Worm (Caenorhabditis elegans) whole organism, L4 larva: ENCODE results near the gene sdz-38.
A peak's percentile ranks its signal among the peaks of the same experiment; 100 is the strongest.

ENCODE experiments used
- Y105C5A.15 ChIP-seq: fragments of 200-800 bp; sonication (Bioruptor generic); IDR thresholded peaks from 2 replicates; pipeline ENCODE4 v1.3.6; 2022; ENCODE audit warnings: missing genetic modification characterization, missing compliant biosample characterization
- Y48G9A.11 ChIP-seq: fragments of 200-800 bp; sonication (Bioruptor generic); IDR thresholded peaks from 2 replicates; pipeline ENCODE4 v1.3.6; 2022; ENCODE audit warnings: missing genetic modification reagents, missing genetic modification characterization, missing compliant biosample characterization
- Y5F2A.4 ChIP-seq: fragments of 200-800 bp; sonication (Bioruptor generic); optimal IDR thresholded peaks from 2 replicates; lab custom pipeline; 2018; ENCODE audit warnings: mild to moderate bottlenecking, missing genetic modification characterization, missing compliant biosample characterization
- ZK337.2 ChIP-seq: fragments of 200-800 bp; sonication (Bioruptor generic); IDR thresholded peaks from 2 replicates; pipeline ENCODE4 v1.3.6; 2022; ENCODE audit warnings: missing genetic modification reagents, missing genetic modification characterization, missing compliant biosample characterization
- aha-1 ChIP-seq: fragments of 150-350 bp; peaks from one replicate; lab custom pipeline; 2014; ENCODE audit warnings: missing biosample characterization, missing genetic modification characterization
- aly-2 ChIP-seq: sonication (generic microtip); optimal IDR thresholded peaks from 2 replicates; lab custom pipeline; 2018; ENCODE audit warnings: missing biosample characterization, missing genetic modification characterization
- arid-1 ChIP-seq: fragments of 200-800 bp; sonication (Bioruptor generic); conservative IDR thresholded peaks from 2 replicates; pipeline ENCODE4 v1.3.6; 2022; ENCODE audit warnings: missing genetic modification reagents, missing genetic modification characterization, missing compliant biosample characterization
- attf-4 ChIP-seq: sonication (generic microtip); optimal IDR thresholded peaks from 3 replicates; lab custom pipeline; 2017; ENCODE audit warnings: missing biosample characterization, missing genetic modification characterization
- ceh-32 ChIP-seq: sonication (generic microtip); optimal IDR thresholded peaks from 2 replicates; lab custom pipeline; 2016; ENCODE audit warnings: mild to moderate bottlenecking, missing genetic modification characterization, missing compliant biosample characterization; ENCODE audit not compliant: poor library complexity
- ceh-62 ChIP-seq: sonication (generic microtip); optimal IDR thresholded peaks from 2 replicates; lab custom pipeline; 2017; ENCODE audit warnings: missing biosample characterization, missing genetic modification characterization
- ces-1 ChIP-seq: fragments of 150-350 bp; sonication (generic microtip); optimal IDR thresholded peaks from 4 replicates; lab custom pipeline; 2014; ENCODE audit warnings: missing biosample characterization, missing genetic modification reagents, missing genetic modification characterization
- cey-2 ChIP-seq: sonication (generic microtip); optimal IDR thresholded peaks from 3 replicates; lab custom pipeline; 2017; ENCODE audit warnings: missing genetic modification characterization, mild to moderate bottlenecking, missing compliant biosample characterization, antibody characterized with exemption, borderline replicate concordance; ENCODE audit not compliant: insufficient read depth
- daf-12 ChIP-seq: fragments of 150-350 bp; optimal IDR thresholded peaks from 2 replicates; lab custom pipeline; 2014; ENCODE audit warnings: missing biosample characterization, missing genetic modification reagents, missing genetic modification characterization
- daf-8 ChIP-seq: fragments of 200-800 bp; sonication (Bioruptor generic); IDR thresholded peaks from 2 replicates; pipeline ENCODE4 v1.3.6; 2022; ENCODE audit warnings: missing genetic modification characterization, missing compliant biosample characterization
- dmd-6 ChIP-seq: fragments of 200-800 bp; sonication (Bioruptor generic); IDR thresholded peaks from 2 replicates; pipeline ENCODE4 v1.3.6; 2022; ENCODE audit warnings: missing genetic modification reagents, missing genetic modification characterization, missing compliant biosample characterization
- dmd-8 ChIP-seq: fragments of 200-800 bp; sonication (Bioruptor generic); IDR thresholded peaks from 2 replicates; pipeline ENCODE4 v1.3.6; 2022; ENCODE audit warnings: missing genetic modification characterization, missing compliant biosample characterization
- dpl-1 ChIP-seq: fragments of 150-350 bp; optimal IDR thresholded peaks from 2 replicates; lab custom pipeline; 2014; ENCODE audit warnings: missing biosample characterization, missing genetic modification reagents, missing genetic modification characterization
- duxl-1 ChIP-seq: sonication (generic microtip); optimal IDR thresholded peaks from 2 replicates; lab custom pipeline; 2016; ENCODE audit warnings: mild to moderate bottlenecking, missing genetic modification characterization, moderate library complexity, missing compliant biosample characterization; ENCODE audit not compliant: poor library complexity
- egl-43 ChIP-seq: fragments of 200-800 bp; sonication (Bioruptor generic); IDR thresholded peaks from 2 replicates; pipeline ENCODE4 v1.3.6; 2022; ENCODE audit warnings: missing genetic modification reagents, missing genetic modification characterization, missing compliant biosample characterization
- gei-8 ChIP-seq: fragments of 200-800 bp; sonication (Bioruptor generic); optimal IDR thresholded peaks from 2 replicates; lab custom pipeline; 2018; ENCODE audit warnings: mild to moderate bottlenecking, missing genetic modification characterization, missing compliant biosample characterization
- hlh-30 ChIP-seq: sonication (generic microtip); optimal IDR thresholded peaks from 2 replicates; lab custom pipeline; 2017; ENCODE audit warnings: antibody characterized with exemption, mild to moderate bottlenecking, missing genetic modification characterization, missing compliant biosample characterization; ENCODE audit not compliant: insufficient read depth
- jun-1 ChIP-seq: fragments of 150-350 bp; optimal IDR thresholded peaks from 2 replicates; lab custom pipeline; 2014; ENCODE audit warnings: missing biosample characterization, missing genetic modification reagents, missing genetic modification characterization
- lin-13 ChIP-seq: fragments of 150-350 bp; optimal IDR thresholded peaks from 2 replicates; lab custom pipeline; 2014; ENCODE audit warnings: missing biosample characterization, missing genetic modification reagents, missing genetic modification characterization
- lin-38 ChIP-seq: fragments of 200-800 bp; sonication (Bioruptor generic); IDR thresholded peaks from 2 replicates; pipeline ENCODE4 v1.3.6; 2022; ENCODE audit warnings: missing genetic modification reagents, missing genetic modification characterization, missing compliant biosample characterization
- lin-39 ChIP-seq: fragments of 150-350 bp; optimal IDR thresholded peaks from 2 replicates; lab custom pipeline; 2014; ENCODE audit warnings: missing biosample characterization, missing genetic modification reagents, missing genetic modification characterization
- mdt-29 ChIP-seq: fragments of 200-800 bp; sonication (Bioruptor generic); IDR thresholded peaks from 2 replicates; pipeline ENCODE4 v1.3.6; 2022; ENCODE audit warnings: missing genetic modification reagents, missing genetic modification characterization, missing compliant biosample characterization
- mep-1 ChIP-seq: fragments of 150-350 bp; sonication (generic microtip); optimal IDR thresholded peaks from 3 replicates; lab custom pipeline; 2014; ENCODE audit warnings: missing biosample characterization, missing genetic modification characterization
- mxl-3 ChIP-seq: fragments of 200-800 bp; sonication (Bioruptor generic); optimal IDR thresholded peaks from 2 replicates; lab custom pipeline; 2018; ENCODE audit warnings: mild to moderate bottlenecking, missing genetic modification characterization, missing compliant biosample characterization
- nhr-102 ChIP-seq: sonication (generic microtip); optimal IDR thresholded peaks from 2 replicates; lab custom pipeline; 2016; ENCODE audit warnings: mild to moderate bottlenecking, missing genetic modification characterization, moderate library complexity, missing compliant biosample characterization
- nhr-111 ChIP-seq: fragments of 200-800 bp; sonication (Bioruptor generic); optimal IDR thresholded peaks from 2 replicates; lab custom pipeline; 2018; ENCODE audit warnings: mild to moderate bottlenecking, missing genetic modification characterization, missing compliant biosample characterization
- nhr-237 ChIP-seq: sonication (generic microtip); optimal IDR thresholded peaks from 2 replicates; lab custom pipeline; 2017; ENCODE audit warnings: missing biosample characterization, missing genetic modification characterization
- nhr-28 ChIP-seq: fragments of 150-350 bp; optimal IDR thresholded peaks from 2 replicates; lab custom pipeline; 2014; ENCODE audit warnings: missing biosample characterization, missing genetic modification characterization
- nhr-41 ChIP-seq: fragments of 200-800 bp; sonication (Bioruptor generic); IDR thresholded peaks from 2 replicates; pipeline ENCODE4 v1.3.6; 2022; ENCODE audit warnings: missing genetic modification reagents, missing genetic modification characterization, missing compliant biosample characterization
- nhr-48 ChIP-seq: sonication (generic microtip); optimal IDR thresholded peaks from 2 replicates; lab custom pipeline; 2016; ENCODE audit warnings: mild to moderate bottlenecking, missing genetic modification characterization, missing compliant biosample characterization
- nhr-6 ChIP-seq: fragments of 150-350 bp; optimal IDR thresholded peaks from 2 replicates; lab custom pipeline; 2014; ENCODE audit warnings: missing biosample characterization, missing genetic modification characterization
- nhr-77 ChIP-seq: fragments of 150-350 bp; optimal IDR thresholded peaks from 2 replicates; lab custom pipeline; 2014; ENCODE audit warnings: missing biosample characterization, missing genetic modification characterization
- pqm-1 ChIP-seq: sonication (generic microtip); optimal IDR thresholded peaks from 2 replicates; lab custom pipeline; 2017; ENCODE audit warnings: missing biosample characterization, missing genetic modification characterization
- sdz-12 ChIP-seq: fragments of 200-800 bp; sonication (Bioruptor generic); optimal IDR thresholded peaks from 2 replicates; lab custom pipeline; 2018; ENCODE audit warnings: mild to moderate bottlenecking, missing genetic modification characterization, missing compliant biosample characterization
- set-16 ChIP-seq: fragments of 200-800 bp; sonication (Bioruptor generic); IDR thresholded peaks from 2 replicates; pipeline ENCODE4 v1.3.6; 2022; ENCODE audit warnings: missing genetic modification reagents, missing genetic modification characterization, missing compliant biosample characterization
- skn-1 ChIP-seq: fragments of 150-350 bp; optimal IDR thresholded peaks from 2 replicates; lab custom pipeline; 2014; ENCODE audit warnings: missing biosample characterization, missing genetic modification characterization
- spr-3 ChIP-seq: fragments of 200-800 bp; sonication (Bioruptor generic); optimal IDR thresholded peaks from 2 replicates; lab custom pipeline; 2018; ENCODE audit warnings: mild to moderate bottlenecking, missing genetic modification characterization, missing compliant biosample characterization
- tag-97 ChIP-seq: fragments of 200-800 bp; sonication (Bioruptor generic); IDR thresholded peaks from 2 replicates; pipeline ENCODE4 v1.3.6; 2022; ENCODE audit warnings: missing genetic modification characterization, missing compliant biosample characterization
- tra-1 ChIP-seq: fragments of 200-800 bp; sonication (Bioruptor generic); IDR thresholded peaks from 2 replicates; pipeline ENCODE4 v1.3.6; 2022; ENCODE audit warnings: missing genetic modification reagents, missing genetic modification characterization, missing compliant biosample characterization
- unc-62 ChIP-seq, 3 experiments: fragments of 150-350 bp in 1 of 3; sonication (generic microtip); optimal IDR thresholded peaks in 2 of 3; peaks in 1 of 3; 1 replicate in 1 of 3; 2 replicates in 2 of 3; lab custom pipeline; 2014 to 2017; ENCODE audit warnings: missing biosample characterization in 3 of 3, missing genetic modification characterization in 3 of 3, missing genetic modification reagents in 3 of 3, missing genotype in 1 of 3
- zfp-2 ChIP-seq: sonication (generic microtip); optimal IDR thresholded peaks from 2 replicates; lab custom pipeline; 2016; ENCODE audit warnings: mild to moderate bottlenecking, missing genetic modification characterization, missing compliant biosample characterization
- zip-2 ChIP-seq: fragments of 150-350 bp; optimal IDR thresholded peaks from 2 replicates; lab custom pipeline; 2014; ENCODE audit warnings: missing biosample characterization, missing genetic modification characterization

The sdz-38 gene

DNA sequence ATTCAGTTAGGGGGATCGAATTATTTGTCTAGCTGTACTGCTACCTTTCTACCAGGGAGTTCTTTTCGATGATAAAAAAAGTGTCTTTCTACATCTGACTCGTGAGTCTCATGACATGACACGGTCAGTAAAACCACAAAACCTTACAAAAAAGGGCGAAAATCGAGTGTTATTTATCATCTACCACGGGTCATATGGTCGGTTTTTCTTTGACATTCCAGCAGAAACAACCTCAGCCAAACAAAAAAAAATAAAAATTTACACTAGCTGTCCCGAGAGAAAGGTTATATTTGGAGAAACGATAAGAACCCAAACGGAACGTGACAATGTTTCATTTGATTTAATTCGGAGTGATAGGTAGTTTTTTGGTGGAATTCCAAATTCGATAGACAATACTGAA is 38.0 kb upstream of the sdz-38 start (continued):
- TF ChIP-seq tag-97 (GFP tag; lab: Robert Waterston, UW) (no peak), zip-2 (tag; lab: Kevin White, UChicago) (no peak), daf-8 (GFP tag; lab: Robert Waterston, UW) (no peak), hlh-30 (tag; lab: Kevin White, UChicago) (peak; percentile 85), dmd-8 (GFP tag; lab: Robert Waterston, UW) (no peak), sdz-12 (GFP tag; lab: Kevin White, UChicago) (no peak)

DNA sequence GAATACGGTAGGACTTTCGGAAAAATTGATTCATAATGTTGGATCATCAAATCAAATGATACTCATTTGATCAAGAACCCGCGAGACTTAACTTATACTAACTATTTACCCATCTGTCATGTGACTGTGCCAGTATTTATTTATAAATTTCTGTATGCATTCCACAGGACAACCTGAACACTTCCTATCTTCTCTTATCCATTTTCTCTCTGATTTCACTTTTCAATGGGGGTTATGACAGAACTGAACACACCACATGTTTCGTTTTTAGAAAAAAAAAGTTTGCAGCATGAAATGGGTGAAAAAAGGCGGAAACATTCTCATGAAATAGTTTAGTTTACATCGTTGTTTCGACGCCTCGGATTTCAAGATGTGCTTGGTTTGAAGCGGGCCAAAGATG is 35.9 kb upstream of the sdz-38 start:
- peak in 1 of 2 experiments; percentile 71 for TF ChIP-seq unc-62 (GFP tag; optimal IDR thresholded peaks at IDR 0.05 in 1 of 2; lab: Kevin White, UChicago)
- no peak for TF ChIP-seq unc-62 (tag; optimal IDR thresholded peaks at IDR 0.05; lab: Kevin White, UChicago)
- peak; percentile 20 for TF ChIP-seq hlh-30 (tag; lab: Kevin White, UChicago)
- 0 out of 2 replicates have a peak, but pooled peaks have one; percentile 25 for TF ChIP-seq tra-1
- no peak for TF ChIP-seq nhr-48 (tag; lab: Kevin White, UChicago)
- TF ChIP-seq dmd-6 (GFP tag; lab: Robert Waterston, UW), result peak; percentile 24; the same call in 1 of the 2 replicates
- peak; percentile 54 for TF ChIP-seq aha-1 (tag; lab: Kevin White, UChicago)
- TF ChIP-seq ZK337.2, result no peak
- TF ChIP-seq mxl-3, result peak; percentile 15
- TF ChIP-seq, all 104 proteins: peak for 6

- TF ChIP-seq nhr-102, result no peak
- no peak for TF ChIP-seq nhr-41 (GFP tag; lab: Robert Waterston, UW)
- peak; percentile 54; the same call in 1 of the 2 replicates for TF ChIP-seq egl-43 (GFP tag; lab: Robert Waterston, UW)
- TF ChIP-seq mep-1 (tag; lab: Kevin White, UChicago), result peak; percentile 11
- no peak for TF ChIP-seq skn-1 (tag; lab: Kevin White, UChicago)
- no peak for TF ChIP-seq ZK337.2
- peak; percentile 42 for TF ChIP-seq nhr-28 (tag; lab: Kevin White, UChicago)
- no peak for TF ChIP-seq daf-8 (GFP tag; lab: Robert Waterston, UW)
- no peak for TF ChIP-seq tag-97 (GFP tag; lab: Robert Waterston, UW)
- 0 out of 2 replicates have a peak, but pooled peaks have one; percentile 43 for TF ChIP-seq tra-1
- no peak for TF ChIP-seq duxl-1 (tag; lab: Kevin White, UChicago)
- no peak for TF ChIP-seq ceh-32 (tag; lab: Kevin White, UChicago)
- TF ChIP-seq lin-13 (GFP tag; lab: Kevin White, UChicago), result no peak
- TF ChIP-seq lin-39 (tag; lab: Kevin White, UChicago), result no peak
- peak; percentile 65 for TF ChIP-seq gei-8 (GFP tag; lab: Kevin White, UChicago)
- no peak for TF ChIP-seq nhr-237 (tag; lab: Kevin White, UChicago)
- no peak for TF ChIP-seq aly-2 (tag; lab: Kevin White, UChicago)
- TF ChIP-seq cey-2 (tag; lab: Kevin White, UChicago), result no peak
- peak; percentile 63 for TF ChIP-seq set-16 (GFP tag; lab: Robert Waterston, UW)
- TF ChIP-seq ces-1, result no peak
- TF ChIP-seq nhr-6, result no peak
- TF ChIP-seq arid-1 (GFP tag; lab: Robert Waterston, UW), result no peak
- TF ChIP-seq dmd-8 (GFP tag; lab: Robert Waterston, UW), result 0 out of 2 replicates have a peak, but pooled peaks have one; percentile 21
- TF ChIP-seq daf-12 (tag; lab: Kevin White, UChicago), result no peak
- TF ChIP-seq nhr-77 (tag; lab: Kevin White, UChicago), result no peak
- no peak for TF ChIP-seq Y105C5A.15
- no peak for TF ChIP-seq Y5F2A.4 (GFP tag; lab: Kevin White, UChicago)
- TF ChIP-seq nhr-111 (GFP tag; lab: Kevin White, UChicago), result no peak
- no peak for TF ChIP-seq lin-38
- TF ChIP-seq mdt-29 (GFP tag; lab: Robert Waterston, UW), result no peak
- TF ChIP-seq spr-3, result peak; percentile 7
- TF ChIP-seq dpl-1, result no peak
- TF ChIP-seq dmd-6 (GFP tag; lab: Robert Waterston, UW), result peak; percentile 56
- no peak for TF ChIP-seq Y48G9A.11
- no peak for TF ChIP-seq zfp-2 (tag; lab: Kevin White, UChicago)
- TF ChIP-seq ceh-62 (tag; lab: Kevin White, UChicago), result no peak
- TF ChIP-seq jun-1, result no peak
- TF ChIP-seq unc-62 (GFP tag; optimal IDR thresholded peaks at IDR 0.05 in 1 of 2; lab: Kevin White, UChicago), result no peak
- no peak for TF ChIP-seq unc-62 (tag; optimal IDR thresholded peaks at IDR 0.05; lab: Kevin White, UChicago)
- TF ChIP-seq sdz-12 (GFP tag; lab: Kevin White, UChicago), result no peak
- no peak for TF ChIP-seq attf-4 (tag; lab: Kevin White, UChicago)
- TF ChIP-seq pqm-1 (tag; lab: Kevin White, UChicago), result no peak
Observed at ce11 chrII:10016013-10016412, 34.4 kb upstream of the sdz-38 start, which contains the start of gene lec-2. lec-2 (minus strand) TSS chrII:10016183.
